Worm (Caenorhabditis elegans): ENCODE results near the gene C49F8.3.

DNA sequence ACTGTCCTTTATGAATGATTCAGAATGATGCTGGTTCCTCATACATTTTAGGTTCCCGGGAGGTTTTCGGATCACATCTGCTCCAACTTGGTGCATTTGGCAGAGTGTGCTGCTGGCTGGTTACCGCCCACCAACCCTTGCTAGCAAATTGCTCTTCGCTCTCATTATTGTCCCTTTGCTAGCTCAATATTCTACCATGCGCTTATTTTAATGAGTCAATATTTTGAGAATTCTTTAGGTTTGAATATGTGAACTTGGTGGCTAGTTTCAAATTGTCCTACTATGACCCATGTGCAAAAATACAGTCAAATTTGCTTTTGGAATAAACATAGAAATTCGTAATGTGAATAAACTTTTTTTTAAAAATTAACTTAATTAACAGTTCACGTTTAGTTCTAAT lies 47.8 kb upstream of the C49F8.3 start:
- TF ChIP-seq mes-2 (tag; optimal IDR thresholded peaks at IDR 0.05; ENCODE audit: poor library complexity, severe bottlenecking) (no peak), ama-1 (optimal IDR thresholded peaks at IDR 0.05) (no peak), unc-62 (GFP tag; optimal IDR thresholded peaks at IDR 0.05 in 1 of 2) (no peak), unc-62 (tag; optimal IDR thresholded peaks at IDR 0.05) (no peak)

All from whole organism, L4 larva.